Fruit fly (Drosophila melanogaster) whole organism, embryonic: Measurements from ENCODE around the gene RpS3.

ENCODE experiments used
- Abd-B ChIP-seq: fragments of 200-800 bp; sonication (Bioruptor generic); optimal IDR thresholded peaks from 2 replicates; lab custom pipeline; 2018; ENCODE audit warnings: missing biosample characterization, mild to moderate bottlenecking, missing genetic modification characterization, moderate library complexity
- Aef1 ChIP-seq: fragments of 200-800 bp; sonication (Bioruptor generic); IDR thresholded peaks from 3 replicates; pipeline ENCODE4 v1.3.6; 2022; ENCODE audit warnings: missing biosample characterization, missing genetic modification characterization
- CG10147 ChIP-seq: fragments of 200-800 bp; sonication (Bioruptor generic); optimal IDR thresholded peaks from 2 replicates; lab custom pipeline; 2019; ENCODE audit warnings: missing biosample characterization, mild to moderate bottlenecking, missing genetic modification characterization, moderate library complexity
- CG10979 ChIP-seq: fragments of 200-800 bp; sonication (Bioruptor generic); optimal IDR thresholded peaks from 2 replicates; lab custom pipeline; 2018; ENCODE audit warnings: missing biosample characterization, mild to moderate bottlenecking, missing genetic modification characterization, moderate library complexity
- CG14667 ChIP-seq: fragments of 200-800 bp; sonication (Bioruptor generic); IDR thresholded peaks from 2 replicates; pipeline ENCODE4 v1.3.6; 2022; ENCODE audit warnings: missing biosample characterization, missing genetic modification characterization
- CG14710 ChIP-seq: fragments of 200-800 bp; sonication (Bioruptor generic); optimal IDR thresholded peaks from 3 replicates; lab custom pipeline; 2019; ENCODE audit warnings: missing biosample characterization, mild to moderate bottlenecking, missing genetic modification characterization, moderate library complexity
- CG1792 ChIP-seq: fragments of 200-800 bp; sonication (Bioruptor generic); optimal IDR thresholded peaks from 2 replicates; lab custom pipeline; 2016; ENCODE audit warnings: missing biosample characterization, missing genetic modification characterization
- CG2889 ChIP-seq: fragments of 200-800 bp; sonication (Bioruptor generic); IDR thresholded peaks from 3 replicates; pipeline ENCODE4 v1.3.6; 2022; ENCODE audit warnings: missing biosample characterization, missing genetic modification characterization
- CG34224 ChIP-seq: fragments of 200-800 bp; sonication (Bioruptor generic); IDR thresholded peaks from 3 replicates; pipeline ENCODE4 v1.3.6; 2022; ENCODE audit warnings: missing biosample characterization, missing genetic modification characterization; ENCODE audit not compliant: partially characterized antibody
- CG3847 ChIP-seq: fragments of 200-800 bp; sonication (Bioruptor generic); IDR thresholded peaks from 2 replicates; pipeline ENCODE4 v1.3.6; 2022; ENCODE audit warnings: missing biosample characterization, missing genetic modification characterization
- CG6683 ChIP-seq: fragments of 200-800 bp; sonication (Bioruptor generic); optimal IDR thresholded peaks from 2 replicates; lab custom pipeline; 2017; ENCODE audit warnings: missing biosample characterization, mild to moderate bottlenecking, missing genetic modification characterization, missing genetic modification reagents
- CG6765 ChIP-seq: fragments of 200-800 bp; sonication (Bioruptor generic); optimal IDR thresholded peaks from 3 replicates; lab custom pipeline; 2017; ENCODE audit warnings: missing biosample characterization, mild to moderate bottlenecking, missing genetic modification characterization
- CG7839 ChIP-seq: fragments of 200-800 bp; sonication (Bioruptor generic); optimal IDR thresholded peaks from 3 replicates; lab custom pipeline; 2018; ENCODE audit warnings: missing biosample characterization, mild to moderate bottlenecking, missing genetic modification characterization, moderate library complexity
- CG9215 ChIP-seq: fragments of 200-800 bp; sonication (Bioruptor generic); IDR thresholded peaks from 2 replicates; pipeline ENCODE4 v1.3.6; 2022; ENCODE audit warnings: missing biosample characterization, missing genetic modification characterization
- CG9437 ChIP-seq: fragments of 200-800 bp; sonication (Bioruptor generic); optimal IDR thresholded peaks from 2 replicates; lab custom pipeline; 2018; ENCODE audit warnings: missing biosample characterization, mild to moderate bottlenecking, missing genetic modification characterization
- CG9876 ChIP-seq: fragments of 200-800 bp; sonication (Bioruptor generic); optimal IDR thresholded peaks from 2 replicates; lab custom pipeline; 2016; ENCODE audit warnings: missing biosample characterization, missing genetic modification characterization
- Eip74EF ChIP-seq, 2 experiments: fragments of 200-800 bp in 1 of 2; fragments of >200 bp in 1 of 2; sonication (Bioruptor generic) in 1 of 2; optimal IDR thresholded peaks; 2 replicates each; lab custom pipeline; 2017 to 2019; ENCODE audit warnings: missing biosample characterization in 2 of 2, missing genetic modification characterization in 2 of 2, mild to moderate bottlenecking in 1 of 2, moderate library complexity in 1 of 2
- Elba2 ChIP-seq: fragments of 200-800 bp; sonication (Bioruptor generic); optimal IDR thresholded peaks from 3 replicates; lab custom pipeline; 2016; ENCODE audit warnings: missing biosample characterization, missing genetic modification characterization
- Fer2 ChIP-seq: fragments of 200-800 bp; sonication (Bioruptor generic); optimal IDR thresholded peaks from 2 replicates; lab custom pipeline; 2018; ENCODE audit warnings: missing biosample characterization, mild to moderate bottlenecking, missing genetic modification characterization, moderate library complexity
- HmgD ChIP-seq: fragments of 200-800 bp; sonication (Bioruptor generic); optimal IDR thresholded peaks from 3 replicates; lab custom pipeline; 2016; ENCODE audit warnings: missing biosample characterization, missing genetic modification characterization
- Hmx ChIP-seq: fragments of 200-800 bp; sonication (Bioruptor generic); optimal IDR thresholded peaks from 2 replicates; lab custom pipeline; 2016; ENCODE audit warnings: missing biosample characterization, missing genetic modification characterization
- Mrtf ChIP-seq: fragments of 200-800 bp; sonication (Bioruptor generic); IDR thresholded peaks from 3 replicates; pipeline ENCODE4 v1.3.6; 2022; ENCODE audit warnings: missing biosample characterization, missing genetic modification characterization
- NFAT ChIP-seq: fragments of 200-800 bp; sonication (Bioruptor generic); IDR thresholded peaks from 2 replicates; pipeline ENCODE4 v1.3.6; 2022; ENCODE audit warnings: missing biosample characterization, missing genetic modification characterization
- Oli ChIP-seq: fragments of 200-800 bp; sonication (Bioruptor generic); optimal IDR thresholded peaks from 2 replicates; lab custom pipeline; 2018; ENCODE audit warnings: missing biosample characterization, mild to moderate bottlenecking, missing genetic modification characterization, moderate library complexity
- Poxn ChIP-seq: fragments of 200-800 bp; sonication (Bioruptor generic); IDR thresholded peaks from 2 replicates; pipeline ENCODE4 v1.3.6; 2022; ENCODE audit warnings: missing biosample characterization, missing genetic modification characterization
- Sox100B ChIP-seq: fragments of 200-800 bp; sonication (Bioruptor generic); optimal IDR thresholded peaks from 3 replicates; lab custom pipeline; 2018; ENCODE audit warnings: missing biosample characterization, mild to moderate bottlenecking, missing genetic modification characterization
- Stat92E ChIP-seq, 3 experiments: fragments of >200 bp in 2 of 3; fragments of 200-800 bp in 1 of 3; sonication (Bioruptor generic) in 1 of 3; optimal IDR thresholded peaks; 2 replicates each; lab custom pipeline; 2017 to 2019; ENCODE audit warnings: missing biosample characterization in 3 of 3, missing genetic modification characterization in 3 of 3, mild to moderate bottlenecking in 1 of 3, moderate library complexity in 1 of 3
- Trl ChIP-seq, 3 experiments: fragments of >200 bp in 2 of 3; fragments of 200-800 bp in 1 of 3; sonication (Bioruptor generic) in 1 of 3; optimal IDR thresholded peaks; 2 replicates in 1 of 3; 3 replicates in 2 of 3; lab custom pipeline; 2016 to 2017; ENCODE audit warnings: missing biosample characterization in 1 of 3, missing genetic modification characterization in 1 of 3
- YL-1 ChIP-seq: fragments of 200-800 bp; sonication (Bioruptor generic); optimal IDR thresholded peaks from 3 replicates; lab custom pipeline; 2017; ENCODE audit warnings: missing biosample characterization, mild to moderate bottlenecking, missing genetic modification characterization
- ash1 ChIP-seq: fragments of 200-800 bp; sonication (Bioruptor generic); optimal IDR thresholded peaks from 2 replicates; lab custom pipeline; 2018; ENCODE audit warnings: missing biosample characterization, mild to moderate bottlenecking, missing genetic modification characterization
- bowl ChIP-seq: fragments of 200-800 bp; sonication (Bioruptor generic); IDR thresholded peaks from 2 replicates; pipeline ENCODE4 v1.3.6; 2022; ENCODE audit warnings: missing biosample characterization, missing genetic modification characterization
- br ChIP-seq: fragments of >200 bp; optimal IDR thresholded peaks from 2 replicates; lab custom pipeline; 2017
- crp ChIP-seq, 2 experiments: fragments of 200-800 bp; sonication (Bioruptor generic); optimal IDR thresholded peaks; 2 replicates in 1 of 2; 3 replicates in 1 of 2; lab custom pipeline; 2017; ENCODE audit warnings: missing biosample characterization in 2 of 2, missing genetic modification characterization in 2 of 2, mild to moderate bottlenecking in 1 of 2, moderate library complexity in 1 of 2
- disco-r ChIP-seq: fragments of 200-800 bp; sonication (Bioruptor generic); optimal IDR thresholded peaks from 2 replicates; lab custom pipeline; 2016; ENCODE audit warnings: missing biosample characterization, missing genetic modification characterization
- lab ChIP-seq: fragments of 200-800 bp; sonication (Bioruptor generic); optimal IDR thresholded peaks from 3 replicates; lab custom pipeline; 2017; ENCODE audit warnings: missing biosample characterization, missing genetic modification characterization, mild to moderate bottlenecking, moderate library complexity, missing genetic modification reagents
- lmd ChIP-seq: fragments of 200-800 bp; sonication (Bioruptor generic); IDR thresholded peaks from 2 replicates; pipeline ENCODE4 v1.3.6; 2022; ENCODE audit warnings: missing biosample characterization, missing genetic modification characterization
- nau ChIP-seq: fragments of 200-800 bp; sonication (Bioruptor generic); optimal IDR thresholded peaks from 3 replicates; lab custom pipeline; 2017; ENCODE audit warnings: missing biosample characterization, mild to moderate bottlenecking, missing genetic modification characterization, missing genetic modification reagents
- pho ChIP-seq: fragments of 200-800 bp; sonication (Bioruptor generic); optimal IDR thresholded peaks from 2 replicates; lab custom pipeline; 2016; ENCODE audit warnings: missing biosample characterization, missing genetic modification characterization
- pnt ChIP-seq: fragments of 200-800 bp; sonication (Bioruptor generic); optimal IDR thresholded peaks from 3 replicates; lab custom pipeline; 2016; ENCODE audit warnings: missing biosample characterization, missing genetic modification characterization
- sens ChIP-seq: fragments of 200-800 bp; sonication (Bioruptor generic); peaks from one replicate; lab custom pipeline; 2016; ENCODE audit warnings: missing biosample characterization, missing genetic modification characterization
- so ChIP-seq: fragments of 200-800 bp; sonication (Bioruptor generic); IDR thresholded peaks from 3 replicates; pipeline ENCODE4 v1.3.6; 2022; ENCODE audit warnings: missing biosample characterization, missing genetic modification characterization
- ssp ChIP-seq: fragments of 200-800 bp; sonication (Bioruptor generic); IDR thresholded peaks from 2 replicates; pipeline ENCODE4 v1.3.6; 2022; ENCODE audit warnings: missing biosample characterization, missing genetic modification characterization
- tgo ChIP-seq: fragments of 200-800 bp; sonication (Bioruptor generic); IDR thresholded peaks from 3 replicates; pipeline ENCODE4 v1.3.6; 2022; ENCODE audit warnings: missing biosample characterization, missing genetic modification characterization
- tll ChIP-seq, 2 experiments: fragments of 200-800 bp in 1 of 2; fragments of >200 bp in 1 of 2; sonication (Bioruptor generic) in 1 of 2; optimal IDR thresholded peaks; 2 replicates each; lab custom pipeline; 2017 to 2019; ENCODE audit warnings: missing biosample characterization in 2 of 2, missing genetic modification characterization in 2 of 2, mild to moderate bottlenecking in 1 of 2, moderate library complexity in 1 of 2
- zen ChIP-seq: fragments of 200-800 bp; sonication (Bioruptor generic); optimal IDR thresholded peaks from 3 replicates; lab custom pipeline; 2018; ENCODE audit warnings: missing biosample characterization, mild to moderate bottlenecking, missing genetic modification characterization, moderate library complexity
- zfh1 ChIP-seq: fragments of 200-800 bp; sonication (Bioruptor generic); IDR thresholded peaks from 3 replicates; pipeline ENCODE4 v1.3.6; 2022; ENCODE audit warnings: missing biosample characterization, missing genetic modification characterization
- zfh2 ChIP-seq: fragments of 200-800 bp; sonication (Bioruptor generic); optimal IDR thresholded peaks from 2 replicates; lab custom pipeline; 2016; ENCODE audit warnings: missing biosample characterization, missing genetic modification characterization

The RpS3 gene

dm6 chr3R:23355829-23356738 lies 2.5 kb upstream of the RpS3 start, which contains the start of the genes ATPsynCF6 and Sec13 (continued):
- TF ChIP-seq lmd (GFP tag; lab: Robert Waterston, UW) (peak; percentile 66), CG34224 (GFP tag; lab: Robert Waterston, UW) (peak; percentile 82), zfh1 (GFP tag; lab: Robert Waterston, UW) (peak; percentile 59; the same call in 2 of the 3 replicates), YL-1 (GFP tag; lab: Kevin White, UChicago) (peak; percentile 82), Stat92E (GFP tag; optimal IDR thresholded peaks at IDR 0.05; lab: Kevin White, UChicago) (no peak), CG14667 (GFP tag; lab: Robert Waterston, UW) (0 out of 2 replicates have a peak, but pooled peaks have one; percentile 9), CG2889 (0 out of 3 replicates have a peak, but pooled peaks have one; percentile 9), Abd-B (peak; percentile 62), CG10979 (peak; percentile 46), CG6683 (GFP tag; lab: Kevin White, UChicago) (no peak), pho (GFP tag; lab: Kevin White, UChicago) (no peak), ash1 (GFP tag; lab: Kevin White, UChicago) (no peak), so (GFP tag; lab: Robert Waterston, UW) (no peak), nau (GFP tag; lab: Kevin White, UChicago) (no peak), Poxn (GFP tag; lab: Robert Waterston, UW) (peak; percentile 3; the same call in 1 of the 2 replicates), CG9876 (GFP tag; lab: Kevin White, UChicago) (peak; percentile 7), zfh2 (GFP tag; lab: Kevin White, UChicago) (peak; percentile 31), Oli (tag; lab: Kevin White, UChicago) (peak; percentile 24), Mrtf (peak; percentile 37; the same call in 1 of the 3 replicates), CG3847 (peak; percentile 34; the same call in 1 of the 2 replicates), CG6765 (no peak), br (lab: Kevin White, UChicago) (no peak), Eip74EF (GFP tag; optimal IDR thresholded peaks at IDR 0.05; lab: Kevin White, UChicago) (no peak), sens (GFP tag; lab: Kevin White, UChicago) (peak; percentile 92), Fer2 (tag; lab: Kevin White, UChicago) (peak; percentile 46), pnt (no peak), Hmx (no peak), NFAT (GFP tag; lab: Robert Waterston, UW) (peak; percentile 69; the same call in 1 of the 2 replicates), Aef1 (GFP tag; lab: Robert Waterston, UW) (peak; percentile 47; the same call in 2 of the 3 replicates), CG14710 (tag; lab: Kevin White, UChicago) (peak; percentile 76), CG1792 (GFP tag; lab: Kevin White, UChicago) (no peak), CG10147 (peak; percentile 60), zen (tag; lab: Kevin White, UChicago) (peak; percentile 54), tgo (GFP tag; lab: Robert Waterston, UW) (peak; percentile 65), CG7839 (tag; lab: Kevin White, UChicago) (peak; percentile 60), HmgD (GFP tag; lab: Kevin White, UChicago) (peak; percentile 18), Trl (optimal IDR thresholded peaks at IDR 0.05; lab: Kevin White, UChicago) (no peak), Trl (GFP tag; optimal IDR thresholded peaks at IDR 0.05; lab: Kevin White, UChicago) (peak; percentile 41), disco-r (peak; percentile 13), CG9437 (peak; percentile 32), ssp (GFP tag; lab: Robert Waterston, UW) (peak; percentile 33; the same call in 1 of the 2 replicates), Sox100B (GFP tag; lab: Kevin White, UChicago) (peak; percentile 60), lab (GFP tag; lab: Kevin White, UChicago) (peak; percentile 49), crp (GFP tag; optimal IDR thresholded peaks at IDR 0.05; lab: Kevin White, UChicago) (no peak), tll (GFP tag; optimal IDR thresholded peaks at IDR 0.05; lab: Kevin White, UChicago) (no peak), bowl (no peak), Elba2 (no peak), CG9215 (GFP tag; lab: Robert Waterston, UW) (peak; percentile 57)
